Worm (Caenorhabditis elegans) whole organism, mixed stage, embryonic: ENCODE results near the gene F59A1.12.

Source experiments
- M03D4.4 ChIP-seq: sonication (generic microtip); optimal IDR thresholded peaks from 2 replicates; lab custom pipeline; 2017; ENCODE audit warnings: mild to moderate bottlenecking, missing genetic modification characterization, missing compliant biosample characterization
- bed-3 ChIP-seq: fragments of 200-800 bp; sonication (Bioruptor generic); optimal IDR thresholded peaks from 3 replicates; lab custom pipeline; 2018; ENCODE audit warnings: mild to moderate bottlenecking, missing genetic modification characterization, moderate library complexity, missing compliant biosample characterization
- ceh-39 ChIP-seq: fragments of 150-350 bp; optimal IDR thresholded peaks from 2 replicates; lab custom pipeline; 2014; ENCODE audit warnings: missing biosample characterization, missing genetic modification characterization
- ceh-43 ChIP-seq: fragments of 200-800 bp; sonication (Bioruptor generic); optimal IDR thresholded peaks from 2 replicates; lab custom pipeline; 2018; ENCODE audit warnings: mild to moderate bottlenecking, missing genetic modification characterization, moderate library complexity, missing compliant biosample characterization
- ceh-83 ChIP-seq: fragments of 200-800 bp; sonication (Bioruptor generic); optimal IDR thresholded peaks from 2 replicates; lab custom pipeline; 2018; ENCODE audit warnings: mild to moderate bottlenecking, missing genetic modification characterization, missing compliant biosample characterization
- drap-1 ChIP-seq: fragments of 200-800 bp; sonication (Bioruptor generic); optimal IDR thresholded peaks from 3 replicates; lab custom pipeline; 2018; ENCODE audit warnings: mild to moderate bottlenecking, missing genetic modification characterization, missing compliant biosample characterization
- elt-1 ChIP-seq: sonication (generic microtip); optimal IDR thresholded peaks from 2 replicates; lab custom pipeline; 2017; ENCODE audit warnings: missing genetic modification characterization, mild to moderate bottlenecking, missing compliant biosample characterization, antibody characterized with exemption, moderate library complexity, borderline replicate concordance; ENCODE audit not compliant: insufficient read depth
- elt-3 ChIP-seq: fragments of 150-350 bp; optimal IDR thresholded peaks from 2 replicates; lab custom pipeline; 2014; ENCODE audit warnings: missing biosample characterization, missing genetic modification characterization
- flh-1 ChIP-seq: fragments of 200-800 bp; sonication (Bioruptor generic); optimal IDR thresholded peaks from 2 replicates; lab custom pipeline; 2018; ENCODE audit warnings: mild to moderate bottlenecking, missing genetic modification characterization, moderate library complexity, missing compliant biosample characterization
- hlh-1 ChIP-seq: fragments of 150-350 bp; optimal IDR thresholded peaks from 2 replicates; lab custom pipeline; 2014; ENCODE audit warnings: missing biosample characterization, missing genetic modification reagents, missing genetic modification characterization
- lin-13 ChIP-seq: fragments of 150-350 bp; optimal IDR thresholded peaks from 2 replicates; lab custom pipeline; 2014; ENCODE audit warnings: missing biosample characterization, missing genetic modification characterization
- lin-32 ChIP-seq: fragments of 200-800 bp; sonication (Bioruptor generic); optimal IDR thresholded peaks from 2 replicates; lab custom pipeline; 2018; ENCODE audit warnings: mild to moderate bottlenecking, missing genetic modification characterization, missing compliant biosample characterization
- lsy-2 ChIP-seq: fragments of 150-350 bp; optimal IDR thresholded peaks from 2 replicates; lab custom pipeline; 2014; ENCODE audit warnings: missing biosample characterization, missing genetic modification characterization
- mab-5 ChIP-seq: fragments of 150-350 bp; optimal IDR thresholded peaks from 2 replicates; lab custom pipeline; 2014; ENCODE audit warnings: missing biosample characterization, missing genetic modification characterization
- mep-1 ChIP-seq: fragments of 150-350 bp; optimal IDR thresholded peaks from 2 replicates; lab custom pipeline; 2017; ENCODE audit warnings: missing biosample characterization, missing genetic modification reagents, missing genetic modification characterization, inconsistent platforms
- mls-2 ChIP-seq: sonication (generic microtip); optimal IDR thresholded peaks from 2 replicates; lab custom pipeline; 2016; ENCODE audit warnings: mild to moderate bottlenecking, missing genetic modification characterization, moderate library complexity, missing compliant biosample characterization
- nhr-12 ChIP-seq: fragments of 150-350 bp; optimal IDR thresholded peaks from 2 replicates; lab custom pipeline; 2014; ENCODE audit warnings: missing biosample characterization, missing genetic modification characterization
- nhr-2 ChIP-seq: fragments of 150-350 bp; optimal IDR thresholded peaks from 2 replicates; lab custom pipeline; 2014; ENCODE audit warnings: missing biosample characterization, missing genetic modification characterization
- nhr-237 ChIP-seq: fragments of 150-350 bp; optimal IDR thresholded peaks from 2 replicates; lab custom pipeline; 2014; ENCODE audit warnings: missing biosample characterization, missing genetic modification characterization
- nhr-28 ChIP-seq: fragments of 150-350 bp; optimal IDR thresholded peaks from 2 replicates; lab custom pipeline; 2014; ENCODE audit warnings: missing biosample characterization, missing genetic modification characterization
- nhr-76 ChIP-seq: sonication (generic microtip); optimal IDR thresholded peaks from 2 replicates; lab custom pipeline; 2017; ENCODE audit warnings: missing biosample characterization, missing genetic modification characterization
- pha-4 ChIP-seq: fragments of 150-350 bp; optimal IDR thresholded peaks from 2 replicates; lab custom pipeline; 2018; ENCODE audit warnings: missing biosample characterization, missing genetic modification reagents, missing genetic modification characterization
- sem-2 ChIP-seq: fragments of 200-800 bp; sonication (Bioruptor generic); optimal IDR thresholded peaks from 2 replicates; lab custom pipeline; 2018; ENCODE audit warnings: mild to moderate bottlenecking, missing genetic modification characterization, missing compliant biosample characterization
- snpc-4 ChIP-seq: fragments of 150-350 bp; optimal IDR thresholded peaks from 2 replicates; lab custom pipeline; 2014; ENCODE audit warnings: missing biosample characterization, missing genetic modification characterization
- sptf-1 ChIP-seq: sonication (generic microtip); optimal IDR thresholded peaks from 2 replicates; lab custom pipeline; 2017; ENCODE audit warnings: mild to moderate bottlenecking, missing genetic modification characterization, moderate library complexity, missing compliant biosample characterization
- tbx-8 ChIP-seq: fragments of 200-800 bp; sonication (Bioruptor generic); optimal IDR thresholded peaks from 2 replicates; lab custom pipeline; 2018; ENCODE audit warnings: mild to moderate bottlenecking, missing genetic modification characterization, moderate library complexity, missing compliant biosample characterization
- unc-120 ChIP-seq: sonication (generic microtip); optimal IDR thresholded peaks from 2 replicates; lab custom pipeline; 2017; ENCODE audit warnings: missing genetic modification characterization, missing compliant biosample characterization; ENCODE audit not compliant: poor library complexity, severe bottlenecking
- unc-39 ChIP-seq: fragments of 150-350 bp; optimal IDR thresholded peaks from 2 replicates; lab custom pipeline; 2014; ENCODE audit warnings: missing biosample characterization, missing genetic modification characterization
- unc-62 ChIP-seq: fragments of 150-350 bp; optimal IDR thresholded peaks from 2 replicates; lab custom pipeline; 2014; ENCODE audit warnings: missing biosample characterization, missing genetic modification reagents, missing genetic modification characterization

Gene F59A1.12

DNA sequence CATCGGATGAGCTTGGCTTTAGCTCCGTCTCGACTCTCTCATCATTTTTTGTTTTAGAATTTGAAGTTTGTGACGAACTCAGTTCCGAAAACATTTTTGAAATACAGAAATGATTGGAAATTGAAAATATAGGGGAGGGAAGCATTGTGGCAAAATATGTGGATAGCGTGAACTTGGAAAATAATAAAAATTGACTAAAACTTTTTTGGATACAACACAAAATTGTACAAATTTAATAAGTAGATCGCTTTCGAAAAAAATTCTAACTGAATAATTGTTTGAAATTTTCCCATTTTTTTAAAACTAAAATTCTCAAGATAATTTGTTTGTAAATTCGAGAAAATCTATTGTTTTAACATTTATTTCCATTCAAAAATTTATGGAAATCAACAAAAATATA, 16.2 kb upstream of the F59A1.12 start, which contains the start of gene F59A1.15:
TSS of gene F59A1.15 (minus strand) at position 101 of the 400 bp plus-strand sequence.
- no peak for TF ChIP-seq lsy-2 (tag; lab: Kevin White, UChicago)
- TF ChIP-seq ceh-43 (GFP tag; lab: Kevin White, UChicago) = no peak
- no peak for TF ChIP-seq mep-1 (tag; lab: Kevin White, UChicago)
- no peak for TF ChIP-seq elt-1
- TF ChIP-seq unc-62 (GFP tag; lab: Kevin White, UChicago) = no peak
- TF ChIP-seq tbx-8 (GFP tag; lab: Kevin White, UChicago) = no peak
- TF ChIP-seq, all 35 proteins: peak for 0

DNA sequence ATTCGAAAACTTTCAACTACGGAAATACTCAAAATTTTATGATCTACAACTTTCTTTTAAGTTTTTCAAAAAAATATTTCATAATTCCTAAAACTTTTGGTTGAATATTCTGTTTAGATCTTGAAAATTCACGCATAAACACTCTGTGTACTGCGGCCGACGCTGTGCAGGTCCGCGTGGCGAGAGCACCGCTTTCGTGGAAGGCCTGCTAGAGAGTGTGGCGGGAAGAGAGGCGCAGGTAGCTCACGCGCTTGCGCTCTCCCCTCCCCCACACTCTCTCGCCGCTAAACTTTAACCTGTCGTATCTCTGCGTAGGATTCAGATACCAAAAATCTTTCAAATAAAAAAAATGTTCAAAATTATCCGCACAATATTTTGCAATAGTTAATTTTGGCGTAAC, 15.7 kb upstream of the F59A1.12 start:
- TF ChIP-seq hlh-1 (tag; lab: Kevin White, UChicago) = no peak
- TF ChIP-seq snpc-4 (tag; lab: Kevin White, UChicago) = no peak
- no peak for TF ChIP-seq ceh-43 (GFP tag; lab: Kevin White, UChicago)
- no peak for TF ChIP-seq nhr-12 (tag; lab: Kevin White, UChicago)
- no peak for TF ChIP-seq lin-32 (GFP tag; lab: Kevin White, UChicago)
- TF ChIP-seq pha-4 = no peak
- no peak for TF ChIP-seq elt-3 (tag; lab: Kevin White, UChicago)
- no peak for TF ChIP-seq unc-39 (tag; lab: Kevin White, UChicago)
- TF ChIP-seq elt-1 = no peak
- TF ChIP-seq nhr-2 = no peak
- TF ChIP-seq ceh-39 (tag; lab: Kevin White, UChicago) = no peak
- no peak for TF ChIP-seq sem-2 (GFP tag; lab: Kevin White, UChicago)
- TF ChIP-seq mls-2 (tag; lab: Kevin White, UChicago) = no peak
- TF ChIP-seq lin-13 (tag; lab: Kevin White, UChicago) = no peak
- no peak for TF ChIP-seq sptf-1 (tag; lab: Kevin White, UChicago)
- no peak for TF ChIP-seq mep-1 (tag; lab: Kevin White, UChicago)
- no peak for TF ChIP-seq M03D4.4 (tag; lab: Kevin White, UChicago)
- TF ChIP-seq mab-5 (tag; lab: Kevin White, UChicago) = no peak
- no peak for TF ChIP-seq nhr-28 (tag; lab: Kevin White, UChicago)

DNA sequence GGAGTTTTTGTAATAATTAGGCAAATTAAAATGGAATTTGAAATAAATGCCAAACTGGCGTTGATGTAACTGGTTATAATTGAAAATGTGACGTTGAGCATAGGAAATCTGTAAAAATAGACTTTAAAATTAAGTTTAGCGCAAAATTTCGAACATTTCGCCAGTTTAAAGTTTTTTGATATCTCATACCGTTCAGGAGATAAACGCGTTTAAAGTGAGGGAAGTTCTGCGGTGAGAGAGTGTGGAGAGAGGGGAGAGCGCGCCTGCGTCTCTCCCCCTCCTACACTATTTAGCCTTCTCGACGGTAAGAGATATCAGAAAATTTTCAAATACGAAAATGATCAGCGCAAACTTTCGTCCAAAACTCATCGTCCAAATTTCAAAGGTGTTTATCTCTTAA, 9.0 kb upstream of the F59A1.12 start, which contains the start of gene str-92:
TSS of gene str-92 (minus strand) at position 101 of the 400 bp plus-strand sequence.
- TF ChIP-seq M03D4.4 (tag; lab: Kevin White, UChicago) = no peak
- no peak for TF ChIP-seq flh-1 (GFP tag; lab: Kevin White, UChicago)
- TF ChIP-seq bed-3 (GFP tag; lab: Kevin White, UChicago) = no peak
- TF ChIP-seq nhr-76 (tag; lab: Kevin White, UChicago) = no peak
- TF ChIP-seq mls-2 (tag; lab: Kevin White, UChicago) = no peak
- TF ChIP-seq hlh-1 (tag; lab: Kevin White, UChicago) = no peak
- TF ChIP-seq pha-4 = no peak
- TF ChIP-seq tbx-8 (GFP tag; lab: Kevin White, UChicago) = no peak
- no peak for TF ChIP-seq nhr-237

DNA sequence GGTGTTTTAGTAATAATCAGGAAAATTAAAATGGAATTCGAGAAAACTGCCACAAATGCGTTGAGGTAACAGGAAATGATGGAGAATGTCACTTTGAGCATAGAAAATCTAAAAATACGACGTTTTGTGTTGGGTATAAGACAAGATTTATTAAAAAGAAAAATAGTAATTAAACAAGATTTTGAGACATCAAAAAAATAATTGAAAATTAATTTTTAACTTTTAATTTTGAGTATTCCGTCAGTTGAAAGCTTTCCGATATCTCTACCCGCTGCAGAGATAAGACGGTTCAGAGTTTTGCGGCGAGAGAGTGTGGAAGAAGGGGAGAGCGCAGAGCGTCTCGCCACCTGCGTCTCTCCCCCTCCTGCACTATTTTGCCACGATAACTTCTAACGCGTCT, 5.8 kb upstream of the F59A1.12 start, which contains the start of gene str-93:
TSS of gene str-93 (minus strand) at position 101 of the 400 bp plus-strand sequence.
- TF ChIP-seq unc-120 (tag; lab: Kevin White, UChicago) (no peak), mep-1 (tag; lab: Kevin White, UChicago) (no peak), hlh-1 (tag; lab: Kevin White, UChicago) (no peak), pha-4 (no peak), unc-39 (tag; lab: Kevin White, UChicago) (no peak), ceh-39 (tag; lab: Kevin White, UChicago) (no peak)
- TF ChIP-seq, all 35 proteins: peak for 0

DNA sequence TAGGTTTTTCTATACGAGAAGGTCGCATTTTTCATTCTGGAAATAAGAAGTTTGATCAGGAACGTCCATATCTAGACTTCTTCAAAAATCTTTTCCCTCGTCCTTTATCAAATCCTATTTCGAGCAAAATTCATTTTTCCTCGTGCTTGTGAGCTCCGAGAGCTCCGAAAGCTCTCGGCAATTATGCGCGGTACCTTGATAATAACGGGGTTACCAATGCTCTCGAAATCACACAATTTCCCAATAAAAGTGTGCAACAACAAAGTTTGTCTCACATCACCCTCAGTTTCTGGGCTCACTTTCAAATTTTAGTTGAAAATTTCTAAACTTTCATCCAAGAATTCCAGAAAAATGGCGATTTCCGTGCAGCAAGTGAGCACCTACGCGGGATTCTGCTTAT, 955 bp upstream of the F59A1.12 start, which contains the start of gene str-89:
TSS of gene str-89 (plus strand) at position 301 of the 400 bp plus-strand sequence.
- no peak for TF ChIP-seq pha-4
- no peak for TF ChIP-seq ceh-43 (GFP tag; lab: Kevin White, UChicago)
- no peak for TF ChIP-seq flh-1 (GFP tag; lab: Kevin White, UChicago)
- no peak for TF ChIP-seq ceh-83 (GFP tag; lab: Kevin White, UChicago)
- no peak for TF ChIP-seq sem-2 (GFP tag; lab: Kevin White, UChicago)
- TF ChIP-seq M03D4.4 (tag; lab: Kevin White, UChicago) = no peak
- no peak for TF ChIP-seq nhr-76 (tag; lab: Kevin White, UChicago)
- no peak for TF ChIP-seq mls-2 (tag; lab: Kevin White, UChicago)
- TF ChIP-seq lsy-2 (tag; lab: Kevin White, UChicago) = no peak
- TF ChIP-seq drap-1 (GFP tag; lab: Kevin White, UChicago) = no peak
- no peak for TF ChIP-seq nhr-2
- TF ChIP-seq unc-39 (tag; lab: Kevin White, UChicago) = no peak
- no peak for TF ChIP-seq bed-3 (GFP tag; lab: Kevin White, UChicago)
- no peak for TF ChIP-seq tbx-8 (GFP tag; lab: Kevin White, UChicago)
- no peak for TF ChIP-seq mep-1 (tag; lab: Kevin White, UChicago)
- TF ChIP-seq elt-1 = no peak
- TF ChIP-seq unc-120 (tag; lab: Kevin White, UChicago) = no peak
- TF ChIP-seq unc-62 (GFP tag; lab: Kevin White, UChicago) = no peak
- TF ChIP-seq, all 35 proteins: peak for 0
